Worm (Caenorhabditis elegans): Measurements from ENCODE around the gene Y39A3CL.7.

DNA sequence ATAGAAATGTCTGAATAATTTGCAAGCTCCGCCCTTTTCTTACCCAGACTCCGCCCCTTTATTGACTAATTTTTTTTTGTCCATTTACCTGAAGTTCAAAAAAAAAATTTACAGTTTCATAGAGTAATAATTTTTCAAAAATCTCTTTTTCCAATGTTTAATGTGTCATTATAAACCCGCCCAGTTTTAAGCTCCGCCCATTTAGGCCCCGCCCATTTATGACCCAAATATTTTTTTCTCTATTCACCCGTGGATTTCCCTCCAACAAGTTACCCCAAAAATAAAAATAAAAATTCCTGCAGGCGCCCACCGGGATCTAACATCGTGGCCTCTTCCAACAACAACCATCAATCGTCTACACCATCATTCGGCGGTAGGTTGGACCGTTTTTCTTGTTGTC lies 36.7 kb upstream of the Y39A3CL.7 start, which contains the start of gene rimb-1:
- TF ChIP-seq snpc-4 (tag; optimal IDR thresholded peaks at IDR 0.05): no peak
- no peak for TF ChIP-seq nhr-20 (tag; optimal IDR thresholded peaks at IDR 0.05)
- no peak for TF ChIP-seq elt-3 (tag; optimal IDR thresholded peaks at IDR 0.05)
- TF ChIP-seq aly-2 (tag; optimal IDR thresholded peaks at IDR 0.05): no peak
- TF ChIP-seq dpl-1 (GFP tag; optimal IDR thresholded peaks at IDR 0.05): no peak
- no peak for TF ChIP-seq sup-37 (GFP tag; optimal IDR thresholded peaks at IDR 0.05)
- TF ChIP-seq egl-27 (tag; optimal IDR thresholded peaks at IDR 0.05): no peak
- no peak for TF ChIP-seq rnt-1 (tag; optimal IDR thresholded peaks at IDR 0.05)
- TF ChIP-seq zip-4 (GFP tag; optimal IDR thresholded peaks at IDR 0.05): no peak
- no peak for TF ChIP-seq egl-13 (tag; optimal IDR thresholded peaks at IDR 0.05)
- TF ChIP-seq ama-1 (optimal IDR thresholded peaks at IDR 0.05): no peak

Data from whole organism, L1 larva.